Fruit fly (Drosophila melanogaster) whole organism, embryonic: ENCODE measurements around the gene Syx1A.
A peak's percentile ranks its signal among the peaks of the same experiment; 100 is the strongest.

Experiments used
- B-H1 ChIP-seq: fragments of 200-800 bp; sonication (Bioruptor generic); IDR thresholded peaks from 3 replicates; pipeline ENCODE4 v1.3.6; 2022; ENCODE audit warnings: missing biosample characterization, missing genetic modification characterization
- CG10462 ChIP-seq: fragments of 200-800 bp; sonication (Bioruptor generic); optimal IDR thresholded peaks from 2 replicates; lab custom pipeline; 2016; ENCODE audit warnings: missing biosample characterization, missing genetic modification characterization
- CG10543 ChIP-seq: fragments of 200-800 bp; sonication (Bioruptor generic); optimal IDR thresholded peaks from 3 replicates; lab custom pipeline; 2017; ENCODE audit warnings: missing biosample characterization, mild to moderate bottlenecking, missing genetic modification characterization, moderate library complexity
- CG14050 ChIP-seq: fragments of 200-800 bp; sonication (Bioruptor generic); IDR thresholded peaks from 3 replicates; pipeline ENCODE4 v1.3.6; 2022; ENCODE audit warnings: missing biosample characterization, missing genetic modification characterization
- CG1529 ChIP-seq: fragments of 200-800 bp; sonication (Bioruptor generic); optimal IDR thresholded peaks from 3 replicates; lab custom pipeline; 2018; ENCODE audit warnings: missing biosample characterization, missing genetic modification characterization
- CG16813 ChIP-seq: fragments of 200-800 bp; sonication (Bioruptor generic); IDR thresholded peaks from 3 replicates; pipeline ENCODE4 v1.3.6; 2022; ENCODE audit warnings: missing biosample characterization, missing genetic modification characterization; ENCODE audit not compliant: partially characterized antibody
- CG16815 ChIP-seq: fragments of 200-800 bp; sonication (Bioruptor generic); optimal IDR thresholded peaks from 3 replicates; lab custom pipeline; 2017; ENCODE audit warnings: missing biosample characterization, mild to moderate bottlenecking, missing genetic modification characterization
- CG33557 ChIP-seq: fragments of 200-800 bp; sonication (Bioruptor generic); optimal IDR thresholded peaks from 2 replicates; lab custom pipeline; 2019; ENCODE audit warnings: missing biosample characterization, mild to moderate bottlenecking, missing genetic modification characterization, moderate library complexity
- CG34376 ChIP-seq: fragments of 200-800 bp; sonication (Bioruptor generic); optimal IDR thresholded peaks from 2 replicates; lab custom pipeline; 2018; ENCODE audit warnings: missing biosample characterization, mild to moderate bottlenecking, missing genetic modification characterization
- CG4282 ChIP-seq: fragments of 200-800 bp; sonication (Bioruptor generic); optimal IDR thresholded peaks from 2 replicates; lab custom pipeline; 2016; ENCODE audit warnings: missing biosample characterization, missing genetic modification characterization
- CG43689 ChIP-seq: fragments of 200-800 bp; sonication (Bioruptor generic); IDR thresholded peaks from 2 replicates; pipeline ENCODE4 v1.3.6; 2022; ENCODE audit warnings: missing biosample characterization, missing genetic modification characterization
- CG4404 ChIP-seq: fragments of 200-800 bp; sonication (Bioruptor generic); IDR thresholded peaks from 2 replicates; pipeline ENCODE4 v1.3.6; 2022; ENCODE audit warnings: missing biosample characterization, missing genetic modification characterization
- CG5180 ChIP-seq: fragments of 200-800 bp; sonication (Bioruptor generic); optimal IDR thresholded peaks from 3 replicates; lab custom pipeline; 2017; ENCODE audit warnings: missing biosample characterization, missing genetic modification characterization, mild to moderate bottlenecking, moderate library complexity, missing genetic modification reagents
- CG6813 ChIP-seq: fragments of 200-800 bp; sonication (Bioruptor generic); optimal IDR thresholded peaks from 2 replicates; lab custom pipeline; 2017; ENCODE audit warnings: missing biosample characterization, missing genetic modification characterization, mild to moderate bottlenecking, moderate library complexity, missing genetic modification reagents
- CG7357 ChIP-seq: fragments of 200-800 bp; sonication (Bioruptor generic); IDR thresholded peaks from 3 replicates; pipeline ENCODE4 v1.3.6; 2022; ENCODE audit warnings: missing biosample characterization, missing genetic modification characterization
- CG7928 ChIP-seq: fragments of 200-800 bp; sonication (Bioruptor generic); optimal IDR thresholded peaks from 2 replicates; lab custom pipeline; 2017; ENCODE audit warnings: missing biosample characterization, mild to moderate bottlenecking, missing genetic modification characterization
- Chrac-16 ChIP-seq: fragments of 200-800 bp; sonication (Bioruptor generic); optimal IDR thresholded peaks from 3 replicates; lab custom pipeline; 2016; ENCODE audit warnings: missing biosample characterization, missing genetic modification characterization
- Doc3 ChIP-seq: fragments of 200-800 bp; sonication (Bioruptor generic); IDR thresholded peaks from 3 replicates; pipeline ENCODE4 v1.3.6; 2022; ENCODE audit warnings: missing biosample characterization, missing genetic modification characterization; ENCODE audit not compliant: partially characterized antibody
- Eip74EF ChIP-seq, 2 experiments: fragments of 200-800 bp in 1 of 2; fragments of >200 bp in 1 of 2; sonication (Bioruptor generic) in 1 of 2; optimal IDR thresholded peaks; 2 replicates each; lab custom pipeline; 2017 to 2019; ENCODE audit warnings: missing biosample characterization in 2 of 2, missing genetic modification characterization in 2 of 2, mild to moderate bottlenecking in 1 of 2, moderate library complexity in 1 of 2
- Hey ChIP-seq: fragments of 200-800 bp; sonication (Bioruptor generic); optimal IDR thresholded peaks from 3 replicates; lab custom pipeline; 2018; ENCODE audit warnings: missing biosample characterization, mild to moderate bottlenecking, missing genetic modification characterization
- Lpt ChIP-seq: fragments of >200 bp; optimal IDR thresholded peaks from 2 replicates; lab custom pipeline; 2018; ENCODE audit warnings: missing biosample characterization, missing genetic modification characterization
- Nf-YB ChIP-seq: fragments of 200-800 bp; sonication (Bioruptor generic); optimal IDR thresholded peaks from 3 replicates; lab custom pipeline; 2019; ENCODE audit warnings: missing biosample characterization, mild to moderate bottlenecking, missing genetic modification characterization, moderate library complexity
- Sox100B ChIP-seq: fragments of 200-800 bp; sonication (Bioruptor generic); optimal IDR thresholded peaks from 3 replicates; lab custom pipeline; 2018; ENCODE audit warnings: missing biosample characterization, mild to moderate bottlenecking, missing genetic modification characterization
- Sry-β ChIP-seq: fragments of 200-800 bp; sonication (Bioruptor generic); optimal IDR thresholded peaks from 2 replicates; lab custom pipeline; 2018; ENCODE audit warnings: missing biosample characterization, mild to moderate bottlenecking, missing genetic modification characterization, moderate library complexity
- Ssrp ChIP-seq: fragments of 200-800 bp; sonication (Bioruptor generic); optimal IDR thresholded peaks from 2 replicates; lab custom pipeline; 2018; ENCODE audit warnings: missing biosample characterization, mild to moderate bottlenecking, missing genetic modification characterization, moderate library complexity
- Xrp1 ChIP-seq: fragments of 200-800 bp; sonication (Bioruptor generic); IDR thresholded peaks from 2 replicates; pipeline ENCODE4 v1.3.6; 2022; ENCODE audit warnings: missing biosample characterization, missing genetic modification characterization
- abd-A ChIP-seq: fragments of 200-800 bp; sonication (Bioruptor generic); optimal IDR thresholded peaks from 3 replicates; lab custom pipeline; 2019; ENCODE audit warnings: missing biosample characterization, mild to moderate bottlenecking, missing genetic modification characterization, moderate library complexity
- br ChIP-seq: fragments of >200 bp; optimal IDR thresholded peaks from 2 replicates; lab custom pipeline; 2017
- bsh ChIP-seq, 2 experiments: fragments of 200-800 bp; sonication (Bioruptor generic); optimal IDR thresholded peaks; 2 replicates each; lab custom pipeline; 2017 to 2018; ENCODE audit warnings: mild to moderate bottlenecking in 2 of 2, missing biosample characterization in 2 of 2, missing genetic modification characterization in 2 of 2, moderate library complexity in 1 of 2
- cwo ChIP-seq: fragments of 200-800 bp; sonication (Bioruptor generic); optimal IDR thresholded peaks from 3 replicates; lab custom pipeline; 2017; ENCODE audit warnings: missing biosample characterization, missing genetic modification characterization, mild to moderate bottlenecking, moderate library complexity, missing genetic modification reagents
- danr ChIP-seq: fragments of 200-800 bp; sonication (Bioruptor generic); IDR thresholded peaks from 2 replicates; pipeline ENCODE4 v1.3.6; 2022; ENCODE audit warnings: missing biosample characterization, missing genetic modification characterization
- eve ChIP-seq, 2 experiments: fragments of >200 bp; optimal IDR thresholded peaks; 2 replicates each; lab custom pipeline; 2017; ENCODE audit warnings: missing biosample characterization in 2 of 2, missing genetic modification characterization in 2 of 2
- ftz-f1 ChIP-seq: fragments of 200-800 bp; sonication (Bioruptor generic); optimal IDR thresholded peaks from 2 replicates; lab custom pipeline; 2016; ENCODE audit warnings: missing biosample characterization, missing genetic modification characterization
- inv ChIP-seq: fragments of 200-800 bp; sonication (Bioruptor generic); IDR thresholded peaks from 2 replicates; pipeline ENCODE4 v1.3.6; 2022; ENCODE audit warnings: missing biosample characterization, missing genetic modification characterization; ENCODE audit not compliant: partially characterized antibody
- jigr1 ChIP-seq: fragments of 200-800 bp; sonication (Bioruptor generic); IDR thresholded peaks from 3 replicates; pipeline ENCODE4 v1.3.6; 2022; ENCODE audit warnings: missing biosample characterization, missing genetic modification characterization
- kah ChIP-seq: fragments of 200-800 bp; sonication (Bioruptor generic); optimal IDR thresholded peaks from 2 replicates; lab custom pipeline; 2018; ENCODE audit warnings: missing biosample characterization, mild to moderate bottlenecking, missing genetic modification characterization
- lola ChIP-seq, 3 experiments: fragments of >200 bp in 2 of 3; fragments of 200-800 bp in 1 of 3; sonication (Bioruptor generic) in 1 of 3; optimal IDR thresholded peaks; 2 replicates each; lab custom pipeline; 2017 to 2019; ENCODE audit warnings: missing biosample characterization in 3 of 3, missing genetic modification characterization in 3 of 3, mild to moderate bottlenecking in 1 of 3, moderate library complexity in 1 of 3
- luna ChIP-seq: fragments of 200-800 bp; sonication (Bioruptor generic); optimal IDR thresholded peaks from 2 replicates; lab custom pipeline; 2016; ENCODE audit warnings: missing biosample characterization, missing genetic modification characterization
- mam ChIP-seq: fragments of 200-800 bp; sonication (Bioruptor generic); optimal IDR thresholded peaks from 3 replicates; lab custom pipeline; 2016; ENCODE audit warnings: missing biosample characterization, missing genetic modification characterization
- mld ChIP-seq: fragments of 200-800 bp; sonication (Bioruptor generic); IDR thresholded peaks from 3 replicates; pipeline ENCODE4 v1.3.6; 2022; ENCODE audit warnings: missing biosample characterization, missing genetic modification characterization; ENCODE audit not compliant: partially characterized antibody
- nerfin-1 ChIP-seq: fragments of 200-800 bp; sonication (Bioruptor generic); optimal IDR thresholded peaks from 3 replicates; lab custom pipeline; 2019; ENCODE audit warnings: missing biosample characterization, mild to moderate bottlenecking, missing genetic modification characterization, moderate library complexity
- row ChIP-seq: fragments of 200-800 bp; sonication (Bioruptor generic); IDR thresholded peaks from 3 replicates; pipeline ENCODE4 v1.3.6; 2022; ENCODE audit warnings: missing biosample characterization, missing genetic modification characterization
- sc ChIP-seq, 3 experiments: fragments of >200 bp in 2 of 3; fragments of 200-800 bp in 1 of 3; sonication (Bioruptor generic) in 1 of 3; optimal IDR thresholded peaks; 2 replicates in 2 of 3; 3 replicates in 1 of 3; lab custom pipeline; 2017; ENCODE audit warnings: mild to moderate bottlenecking in 1 of 3, missing biosample characterization in 1 of 3, missing genetic modification characterization in 1 of 3, missing genetic modification reagents in 1 of 3
- scrt ChIP-seq: fragments of 200-800 bp; sonication (Bioruptor generic); optimal IDR thresholded peaks from 2 replicates; lab custom pipeline; 2018; ENCODE audit warnings: missing biosample characterization, mild to moderate bottlenecking, missing genetic modification characterization, moderate library complexity
- sima ChIP-seq: fragments of 200-800 bp; sonication (Bioruptor generic); optimal IDR thresholded peaks from 2 replicates; lab custom pipeline; 2016; ENCODE audit warnings: missing biosample characterization, missing genetic modification characterization
- slp2 ChIP-seq: fragments of 200-800 bp; sonication (Bioruptor generic); optimal IDR thresholded peaks from 2 replicates; lab custom pipeline; 2016; ENCODE audit warnings: missing biosample characterization, missing genetic modification characterization
- ssp ChIP-seq: fragments of 200-800 bp; sonication (Bioruptor generic); IDR thresholded peaks from 2 replicates; pipeline ENCODE4 v1.3.6; 2022; ENCODE audit warnings: missing biosample characterization, missing genetic modification characterization
- tap ChIP-seq: fragments of 200-800 bp; optimal IDR thresholded peaks from 3 replicates; lab custom pipeline; 2019; ENCODE audit warnings: missing biosample characterization, mild to moderate bottlenecking, missing genetic modification characterization, moderate library complexity
- zen ChIP-seq: fragments of 200-800 bp; sonication (Bioruptor generic); optimal IDR thresholded peaks from 3 replicates; lab custom pipeline; 2018; ENCODE audit warnings: missing biosample characterization, mild to moderate bottlenecking, missing genetic modification characterization, moderate library complexity

Gene Syx1A

dm6 chr3R:24141013-24141592, 35.5 kb upstream of the Syx1A start, which contains the start of gene Kal1 (continued):
- TF ChIP-seq CG6813 (GFP tag; lab: Kevin White, UChicago) (peak; percentile 91), eve (GFP tag; optimal IDR thresholded peaks at IDR 0.05; lab: Kevin White, UChicago) (no peak), luna (GFP tag; lab: Kevin White, UChicago) (no peak), sima (GFP tag; lab: Kevin White, UChicago) (no peak), cwo (GFP tag; lab: Kevin White, UChicago) (peak; percentile 82), Chrac-16 (GFP tag; lab: Kevin White, UChicago) (peak; percentile 69), jigr1 (GFP tag; lab: Robert Waterston, UW) (peak; percentile 80), Doc3 (GFP tag; lab: Robert Waterston, UW) (no peak), Xrp1 (GFP tag; lab: Robert Waterston, UW) (peak; percentile 97), CG7928 (GFP tag; lab: Kevin White, UChicago) (peak; percentile 18), B-H1 (GFP tag; lab: Robert Waterston, UW) (peak; percentile 80), Hey (tag; lab: Kevin White, UChicago) (no peak), tap (peak; percentile 96), CG10543 (GFP tag; lab: Kevin White, UChicago) (peak; percentile 66), slp2 (GFP tag; lab: Kevin White, UChicago) (no peak), br (lab: Kevin White, UChicago) (no peak), CG34376 (GFP tag; lab: Kevin White, UChicago) (peak; percentile 6), scrt (peak; percentile 82), Sry-β (GFP tag; lab: Kevin White, UChicago) (peak; percentile 54), ftz-f1 (GFP tag; lab: Kevin White, UChicago) (no peak), CG7357 (GFP tag; lab: Robert Waterston, UW) (peak; percentile 76), mam (GFP tag; lab: Kevin White, UChicago) (no peak), Lpt (no peak), CG4282 (GFP tag; lab: Kevin White, UChicago) (no peak), Eip74EF (GFP tag; optimal IDR thresholded peaks at IDR 0.05; lab: Kevin White, UChicago) (peak in 1 of 2 experiments; percentile 95), danr (GFP tag; lab: Robert Waterston, UW) (peak; percentile 84), nerfin-1 (tag; lab: Kevin White, UChicago) (peak; percentile 91), CG10462 (GFP tag; lab: Kevin White, UChicago) (peak; percentile 72), CG16813 (GFP tag; lab: Robert Waterston, UW) (no peak), Nf-YB (peak; percentile 82), inv (GFP tag; lab: Robert Waterston, UW) (no peak), CG5180 (GFP tag; lab: Kevin White, UChicago) (peak; percentile 85), Ssrp (tag; lab: Kevin White, UChicago) (peak; percentile 92), Sox100B (GFP tag; lab: Kevin White, UChicago) (peak; percentile 95), lola (GFP tag; optimal IDR thresholded peaks at IDR 0.05; lab: Kevin White, UChicago) (peak in 1 of 3 experiments; percentile 90), CG14050 (GFP tag; lab: Robert Waterston, UW) (peak; percentile 91), CG43689 (GFP tag; lab: Robert Waterston, UW) (peak; percentile 87), mld (no peak), row (GFP tag; lab: Robert Waterston, UW) (peak; percentile 97), ssp (peak; percentile 76), zen (peak; percentile 81), CG33557 (GFP tag; lab: Kevin White, UChicago) (peak; percentile 86), kah (peak; percentile 90), abd-A (tag; lab: Kevin White, UChicago) (no peak), CG4404 (GFP tag; lab: Robert Waterston, UW) (peak; percentile 63), CG16815 (peak; percentile 82), sc (optimal IDR thresholded peaks at IDR 0.05; lab: Kevin White, UChicago) (no peak), sc (GFP tag; optimal IDR thresholded peaks at IDR 0.05; lab: Kevin White, UChicago) (peak; percentile 93), CG1529 (GFP tag; lab: Kevin White, UChicago) (peak; percentile 94), bsh (GFP tag; optimal IDR thresholded peaks at IDR 0.05; lab: Kevin White, UChicago) (peak; percentile 98)
